Worm (Caenorhabditis elegans) whole organism, L4 larva: ENCODE results near the gene nos-2.

Experiments
- D1046.2 ChIP-seq: fragments of 200-800 bp; sonication (Bioruptor generic); IDR thresholded peaks from 2 replicates; pipeline ENCODE4 v1.3.6; 2022; ENCODE audit warnings: missing genetic modification characterization, missing compliant biosample characterization
- F26F4.8 ChIP-seq: fragments of 200-800 bp; sonication (Bioruptor generic); conservative IDR thresholded peaks from 2 replicates; pipeline ENCODE4 v1.3.6; 2022; ENCODE audit warnings: missing genetic modification characterization, missing compliant biosample characterization
- F49E8.2 ChIP-seq: sonication (generic microtip); optimal IDR thresholded peaks from 2 replicates; lab custom pipeline; 2016; ENCODE audit warnings: missing compliant biosample characterization, mild to moderate bottlenecking, missing genetic modification characterization, borderline replicate concordance
- R02D3.7 ChIP-seq: fragments of 150-350 bp; sonication (generic microtip); optimal IDR thresholded peaks from 3 replicates; lab custom pipeline; 2014; ENCODE audit warnings: missing biosample characterization, missing genetic modification characterization
- T20F7.1 ChIP-seq: fragments of 200-800 bp; sonication (Bioruptor generic); optimal IDR thresholded peaks from 2 replicates; lab custom pipeline; 2018; ENCODE audit warnings: mild to moderate bottlenecking, missing genetic modification characterization, missing compliant biosample characterization
- ZK546.5 ChIP-seq, 2 experiments: sonication (generic microtip); optimal IDR thresholded peaks; 2 replicates each; lab custom pipeline; 2017; ENCODE audit warnings: missing biosample characterization in 2 of 2, missing genetic modification characterization in 2 of 2
- ceh-32 ChIP-seq: sonication (generic microtip); optimal IDR thresholded peaks from 2 replicates; lab custom pipeline; 2016; ENCODE audit warnings: mild to moderate bottlenecking, missing genetic modification characterization, missing compliant biosample characterization; ENCODE audit not compliant: poor library complexity
- ctbp-1 ChIP-seq: fragments of 200-800 bp; sonication (Bioruptor generic); IDR thresholded peaks from 2 replicates; pipeline ENCODE4 v1.3.6; 2022; ENCODE audit warnings: missing genetic modification reagents, missing genetic modification characterization, missing compliant biosample characterization
- daf-16 ChIP-seq, 3 experiments: sonication (generic microtip); optimal IDR thresholded peaks; 2 replicates each; lab custom pipeline; 2016 to 2017; ENCODE audit warnings: missing genetic modification characterization in 3 of 3, missing genetic modification reagents in 3 of 3, mild to moderate bottlenecking in 2 of 3, missing compliant biosample characterization in 2 of 3, missing biosample characterization in 1 of 3, moderate library complexity in 1 of 3
- daf-8 ChIP-seq: fragments of 200-800 bp; sonication (Bioruptor generic); IDR thresholded peaks from 2 replicates; pipeline ENCODE4 v1.3.6; 2022; ENCODE audit warnings: missing genetic modification characterization, missing compliant biosample characterization
- dpl-1 ChIP-seq: fragments of 150-350 bp; optimal IDR thresholded peaks from 2 replicates; lab custom pipeline; 2014; ENCODE audit warnings: missing biosample characterization, missing genetic modification reagents, missing genetic modification characterization
- dve-1 ChIP-seq: sonication (generic microtip); optimal IDR thresholded peaks from 2 replicates; lab custom pipeline; 2017; ENCODE audit warnings: antibody characterized with exemption, mild to moderate bottlenecking, missing genetic modification characterization, missing compliant biosample characterization; ENCODE audit not compliant: insufficient read depth
- fkh-10 ChIP-seq: fragments of 150-350 bp; optimal IDR thresholded peaks from 2 replicates; lab custom pipeline; 2014; ENCODE audit warnings: missing biosample characterization, missing genetic modification reagents, missing genetic modification characterization
- fos-1 ChIP-seq: fragments of 150-350 bp; optimal IDR thresholded peaks from 2 replicates; lab custom pipeline; 2014; ENCODE audit warnings: missing biosample characterization, missing genetic modification characterization
- hif-1 ChIP-seq, 2 experiments: sonication (generic microtip); optimal IDR thresholded peaks; 2 replicates each; lab custom pipeline; 2016 to 2017; ENCODE audit warnings: missing compliant biosample characterization in 2 of 2, missing genetic modification characterization in 2 of 2, missing genetic modification reagents in 2 of 2, missing genotype in 2 of 2, mild to moderate bottlenecking in 1 of 2
- hlh-11 ChIP-seq: fragments of 200-800 bp; sonication (Bioruptor generic); optimal IDR thresholded peaks from 2 replicates; lab custom pipeline; 2018; ENCODE audit warnings: mild to moderate bottlenecking, missing genetic modification characterization, missing compliant biosample characterization
- hlh-30 ChIP-seq: sonication (generic microtip); optimal IDR thresholded peaks from 2 replicates; lab custom pipeline; 2017; ENCODE audit warnings: antibody characterized with exemption, mild to moderate bottlenecking, missing genetic modification characterization, missing compliant biosample characterization; ENCODE audit not compliant: insufficient read depth
- hmg-1.1 ChIP-seq: fragments of 200-800 bp; sonication (Bioruptor generic); IDR thresholded peaks from 2 replicates; pipeline ENCODE4 v1.3.6; 2022; ENCODE audit warnings: missing genetic modification reagents, missing genetic modification characterization, missing compliant biosample characterization
- lin-1 ChIP-seq: fragments of 200-800 bp; sonication (Bioruptor generic); IDR thresholded peaks from 2 replicates; pipeline ENCODE4 v1.3.6; 2022; ENCODE audit warnings: missing genetic modification reagents, missing genetic modification characterization, missing compliant biosample characterization
- lir-3 ChIP-seq: sonication (generic microtip); optimal IDR thresholded peaks from 2 replicates; lab custom pipeline; 2016; ENCODE audit warnings: mild to moderate bottlenecking, missing genetic modification characterization, missing compliant biosample characterization
- madf-5 ChIP-seq, 2 experiments: fragments of 200-800 bp; sonication (Bioruptor generic); IDR thresholded peaks; 2 replicates each; pipeline ENCODE4 v1.3.6; 2022; ENCODE audit warnings: missing compliant biosample characterization in 2 of 2, missing genetic modification characterization in 2 of 2
- madf-9 ChIP-seq: fragments of 200-800 bp; sonication (Bioruptor generic); conservative IDR thresholded peaks from 2 replicates; pipeline ENCODE4 v1.3.6; 2022; ENCODE audit warnings: missing genetic modification reagents, missing genetic modification characterization, missing compliant biosample characterization
- mdt-29 ChIP-seq: fragments of 200-800 bp; sonication (Bioruptor generic); IDR thresholded peaks from 2 replicates; pipeline ENCODE4 v1.3.6; 2022; ENCODE audit warnings: missing genetic modification reagents, missing genetic modification characterization, missing compliant biosample characterization
- nhr-10 ChIP-seq: fragments of 150-350 bp; optimal IDR thresholded peaks from 2 replicates; lab custom pipeline; 2014; ENCODE audit warnings: missing biosample characterization, missing genetic modification characterization
- nhr-102 ChIP-seq: sonication (generic microtip); optimal IDR thresholded peaks from 2 replicates; lab custom pipeline; 2016; ENCODE audit warnings: mild to moderate bottlenecking, missing genetic modification characterization, moderate library complexity, missing compliant biosample characterization
- nhr-28 ChIP-seq: fragments of 150-350 bp; optimal IDR thresholded peaks from 2 replicates; lab custom pipeline; 2014; ENCODE audit warnings: missing biosample characterization, missing genetic modification characterization
- nhr-41 ChIP-seq: fragments of 200-800 bp; sonication (Bioruptor generic); IDR thresholded peaks from 2 replicates; pipeline ENCODE4 v1.3.6; 2022; ENCODE audit warnings: missing genetic modification reagents, missing genetic modification characterization, missing compliant biosample characterization
- nhr-42 ChIP-seq: fragments of 200-800 bp; sonication (Bioruptor generic); IDR thresholded peaks from 2 replicates; pipeline ENCODE4 v1.3.6; 2022; ENCODE audit warnings: missing genetic modification characterization, missing compliant biosample characterization
- pha-4 ChIP-seq, 2 experiments: fragments of 150-350 bp in 1 of 2; fragments of 200-800 bp in 1 of 2; sonication (Bioruptor generic) in 1 of 2; IDR thresholded peaks in 1 of 2; optimal IDR thresholded peaks in 1 of 2; 2 replicates each; pipeline versions ENCODE4 v1.3.6 to Lab custom; 2014 to 2022; ENCODE audit warnings: missing genetic modification characterization in 2 of 2, missing genetic modification reagents in 2 of 2, missing biosample characterization in 1 of 2, missing compliant biosample characterization in 1 of 2
- php-3 ChIP-seq: fragments of 200-800 bp; sonication (Bioruptor generic); IDR thresholded peaks from 2 replicates; pipeline ENCODE4 v1.3.6; 2022; ENCODE audit warnings: missing genetic modification reagents, missing genetic modification characterization, missing compliant biosample characterization
- pqm-1 ChIP-seq: sonication (generic microtip); optimal IDR thresholded peaks from 2 replicates; lab custom pipeline; 2017; ENCODE audit warnings: missing biosample characterization, missing genetic modification characterization
- rbr-2 ChIP-seq: sonication (generic microtip); optimal IDR thresholded peaks from 2 replicates; lab custom pipeline; 2016; ENCODE audit warnings: missing genotype, missing genetic modification characterization, missing compliant biosample characterization
- saeg-2 ChIP-seq: fragments of 200-800 bp; sonication (Bioruptor generic); IDR thresholded peaks from 2 replicates; pipeline ENCODE4 v1.3.6; 2022; ENCODE audit warnings: missing genetic modification reagents, missing genetic modification characterization, missing compliant biosample characterization
- snpc-1.2 ChIP-seq: fragments of 200-800 bp; sonication (Bioruptor generic); IDR thresholded peaks from 2 replicates; pipeline ENCODE4 v1.3.6; 2022; ENCODE audit warnings: missing genetic modification reagents, missing genetic modification characterization, missing compliant biosample characterization
- snpc-4 ChIP-seq: fragments of 150-350 bp; optimal IDR thresholded peaks from 2 replicates; lab custom pipeline; 2014; ENCODE audit warnings: missing biosample characterization, missing genetic modification characterization
- tra-1 ChIP-seq: fragments of 200-800 bp; sonication (Bioruptor generic); IDR thresholded peaks from 2 replicates; pipeline ENCODE4 v1.3.6; 2022; ENCODE audit warnings: missing genetic modification reagents, missing genetic modification characterization, missing compliant biosample characterization
- unc-130 ChIP-seq: sonication (generic microtip); optimal IDR thresholded peaks from 2 replicates; lab custom pipeline; 2016; ENCODE audit warnings: missing genetic modification reagents, missing genetic modification characterization, missing compliant biosample characterization
- unc-39 ChIP-seq: sonication (generic microtip); optimal IDR thresholded peaks from 2 replicates; lab custom pipeline; 2017; ENCODE audit warnings: missing biosample characterization, missing genetic modification characterization
- unc-62 ChIP-seq, 3 experiments: fragments of 150-350 bp in 1 of 3; sonication (generic microtip); optimal IDR thresholded peaks in 2 of 3; peaks in 1 of 3; 1 replicate in 1 of 3; 2 replicates in 2 of 3; lab custom pipeline; 2014 to 2017; ENCODE audit warnings: missing biosample characterization in 3 of 3, missing genetic modification characterization in 3 of 3, missing genetic modification reagents in 3 of 3, missing genotype in 1 of 3
- zfp-3 ChIP-seq: fragments of 200-800 bp; sonication (Bioruptor generic); conservative IDR thresholded peaks from 2 replicates; pipeline ENCODE4 v1.3.6; 2022; ENCODE audit warnings: missing genetic modification reagents, missing genetic modification characterization, missing compliant biosample characterization
- zip-2 ChIP-seq: fragments of 150-350 bp; optimal IDR thresholded peaks from 2 replicates; lab custom pipeline; 2014; ENCODE audit warnings: missing biosample characterization, missing genetic modification characterization

nos-2 gene

ce11 chrII:7060202-7060601 is 5.2 kb upstream of the nos-2 start (continued):
- TF ChIP-seq unc-62 (GFP tag; optimal IDR thresholded peaks at IDR 0.05 in 1 of 2; lab: Kevin White, UChicago) (peak in 1 of 2 experiments; percentile 77), unc-62 (tag; optimal IDR thresholded peaks at IDR 0.05; lab: Kevin White, UChicago) (no peak), R02D3.7 (tag; lab: Kevin White, UChicago) (no peak), hif-1 (tag; optimal IDR thresholded peaks at IDR 0.05; lab: Kevin White, UChicago) (no peak), nhr-10 (tag; lab: Kevin White, UChicago) (no peak), unc-39 (tag; lab: Kevin White, UChicago) (no peak), nhr-42 (GFP tag; lab: Robert Waterston, UW) (no peak), ctbp-1 (GFP tag; lab: Robert Waterston, UW) (no peak), daf-8 (GFP tag; lab: Robert Waterston, UW) (no peak), ZK546.5 (tag; optimal IDR thresholded peaks at IDR 0.05; lab: Kevin White, UChicago) (no peak), mdt-29 (GFP tag; lab: Robert Waterston, UW) (no peak), zip-2 (peak; percentile 14), dve-1 (peak; percentile 84), unc-130 (GFP tag; lab: Kevin White, UChicago) (no peak), lir-3 (no peak), lin-1 (GFP tag; lab: Robert Waterston, UW) (peak; percentile 70), rbr-2 (tag; lab: Kevin White, UChicago) (no peak), snpc-1.2 (GFP tag; lab: Robert Waterston, UW) (no peak), hmg-1.1 (GFP tag; lab: Robert Waterston, UW) (no peak), nhr-41 (GFP tag; lab: Robert Waterston, UW) (peak; percentile 77), D1046.2 (GFP tag; lab: Robert Waterston, UW) (no peak), dpl-1 (GFP tag; lab: Kevin White, UChicago) (no peak), ceh-32 (tag; lab: Kevin White, UChicago) (no peak), pqm-1 (tag; lab: Kevin White, UChicago) (peak; percentile 91), nhr-102 (tag; lab: Kevin White, UChicago) (peak; percentile 60), hlh-30 (peak; percentile 46), tra-1 (GFP tag; lab: Robert Waterston, UW) (peak; percentile 87), saeg-2 (GFP tag; lab: Robert Waterston, UW) (no peak), madf-5 (GFP tag; IDR thresholded peaks at IDR 0.05; lab: Robert Waterston, UW) (no peak), F26F4.8 (GFP tag; lab: Robert Waterston, UW) (no peak), pha-4 (GFP tag; IDR thresholded peaks at IDR 0.05; lab: Robert Waterston, UW) (peak; percentile 58), pha-4 (tag; optimal IDR thresholded peaks at IDR 0.05; lab: Kevin White, UChicago) (no peak), fos-1 (no peak), nhr-28 (tag; lab: Kevin White, UChicago) (peak; percentile 28), fkh-10 (no peak), php-3 (GFP tag; lab: Robert Waterston, UW) (peak; percentile 96), hlh-11 (tag; lab: Kevin White, UChicago) (peak; percentile 92), snpc-4 (tag; lab: Kevin White, UChicago) (no peak), T20F7.1 (GFP tag; lab: Kevin White, UChicago) (peak; percentile 57), daf-16 (GFP tag; optimal IDR thresholded peaks at IDR 0.05; lab: Kevin White, UChicago) (peak in 1 of 2 experiments; percentile 71), daf-16 (tag; optimal IDR thresholded peaks at IDR 0.05; lab: Kevin White, UChicago) (peak; percentile 93), zfp-3 (GFP tag; lab: Robert Waterston, UW) (peak; percentile 77), F49E8.2 (tag; lab: Kevin White, UChicago) (no peak), madf-9 (GFP tag; lab: Robert Waterston, UW) (0 out of 2 replicates have a peak, but pooled peaks have one; percentile 28)
